Worm (Caenorhabditis elegans) whole organism, L2 larva: ENCODE data around the gene R01H2.1.
A peak's percentile ranks its signal among the peaks of the same experiment; 100 is the strongest.

ENCODE experiments used
- C34F6.9 ChIP-seq: fragments of 150-350 bp; optimal IDR thresholded peaks from 2 replicates; lab custom pipeline; 2014; ENCODE audit warnings: missing biosample characterization, missing genetic modification characterization
- Y55F3AM.14 ChIP-seq: fragments of 200-800 bp; sonication (Bioruptor generic); optimal IDR thresholded peaks from 2 replicates; lab custom pipeline; 2018; ENCODE audit warnings: mild to moderate bottlenecking, missing genetic modification characterization, missing compliant biosample characterization
- aly-2 ChIP-seq: fragments of 150-350 bp; optimal IDR thresholded peaks from 2 replicates; lab custom pipeline; 2014; ENCODE audit warnings: missing biosample characterization, missing genetic modification characterization
- fos-1 ChIP-seq: fragments of 150-350 bp; optimal IDR thresholded peaks from 2 replicates; lab custom pipeline; 2014; ENCODE audit warnings: missing biosample characterization, missing genetic modification characterization
- lin-11 ChIP-seq: fragments of 150-350 bp; sonication (generic microtip); optimal IDR thresholded peaks from 2 replicates; lab custom pipeline; 2014; ENCODE audit warnings: missing biosample characterization, missing genetic modification characterization, inconsistent platforms, mixed read lengths
- lin-13 ChIP-seq: fragments of 150-350 bp; optimal IDR thresholded peaks from 2 replicates; lab custom pipeline; 2014; ENCODE audit warnings: missing biosample characterization, missing genetic modification reagents, missing genetic modification characterization
- lin-39 ChIP-seq: fragments of 150-350 bp; optimal IDR thresholded peaks from 2 replicates; lab custom pipeline; 2014; ENCODE audit warnings: missing biosample characterization, missing genetic modification reagents, missing genetic modification characterization
- mbf-1 ChIP-seq: sonication (generic microtip); optimal IDR thresholded peaks from 2 replicates; lab custom pipeline; 2017; ENCODE audit warnings: missing biosample characterization, missing genetic modification characterization
- nhr-21 ChIP-seq: fragments of 150-350 bp; optimal IDR thresholded peaks from 2 replicates; lab custom pipeline; 2014; ENCODE audit warnings: missing biosample characterization, missing genetic modification characterization
- nhr-25 ChIP-seq: fragments of 150-350 bp; sonication (generic microtip); optimal IDR thresholded peaks from 3 replicates; lab custom pipeline; 2014; ENCODE audit warnings: missing biosample characterization, missing genetic modification characterization
- nhr-6 ChIP-seq: fragments of 150-350 bp; optimal IDR thresholded peaks from 2 replicates; lab custom pipeline; 2014; ENCODE audit warnings: missing biosample characterization, missing genetic modification characterization
- nhr-77 ChIP-seq: fragments of 150-350 bp; optimal IDR thresholded peaks from 2 replicates; lab custom pipeline; 2014; ENCODE audit warnings: missing biosample characterization, missing genetic modification characterization
- peb-1 ChIP-seq: fragments of 150-350 bp; optimal IDR thresholded peaks from 2 replicates; lab custom pipeline; 2014; ENCODE audit warnings: missing biosample characterization, missing genetic modification characterization
- sma-3 ChIP-seq: sonication (generic microtip); optimal IDR thresholded peaks from 2 replicates; lab custom pipeline; 2016; ENCODE audit warnings: missing genetic modification reagents, missing genetic modification characterization, missing compliant biosample characterization
- snpc-4 ChIP-seq: fragments of 150-350 bp; optimal IDR thresholded peaks from 2 replicates; lab custom pipeline; 2014; ENCODE audit warnings: missing biosample characterization, missing genetic modification characterization
- unc-39 ChIP-seq: fragments of 150-350 bp; optimal IDR thresholded peaks from 2 replicates; lab custom pipeline; 2014; ENCODE audit warnings: missing biosample characterization, missing genetic modification characterization
- unc-55 ChIP-seq: fragments of 150-350 bp; sonication (generic microtip); optimal IDR thresholded peaks from 3 replicates; lab custom pipeline; 2014; ENCODE audit warnings: missing biosample characterization, missing genetic modification reagents, missing genetic modification characterization
- zag-1 ChIP-seq: fragments of 150-350 bp; optimal IDR thresholded peaks from 2 replicates; lab custom pipeline; 2014; ENCODE audit warnings: missing biosample characterization, missing genetic modification characterization

R01H2.1 gene

ce11 chrIII:7103940-7104440 is 41.3 kb downstream of the R01H2.1 start, which contains the start of gene cpg-2:
cpg-2 (minus strand) TSS chrIII:7103990.
- TF ChIP-seq lin-13 (GFP tag; lab: Kevin White, UChicago), result no peak
- no peak for TF ChIP-seq sma-3 (GFP tag; lab: Kevin White, UChicago)
- no peak for TF ChIP-seq nhr-6 (tag; lab: Kevin White, UChicago)
- TF ChIP-seq lin-39 (tag; lab: Kevin White, UChicago), result no peak

DNA sequence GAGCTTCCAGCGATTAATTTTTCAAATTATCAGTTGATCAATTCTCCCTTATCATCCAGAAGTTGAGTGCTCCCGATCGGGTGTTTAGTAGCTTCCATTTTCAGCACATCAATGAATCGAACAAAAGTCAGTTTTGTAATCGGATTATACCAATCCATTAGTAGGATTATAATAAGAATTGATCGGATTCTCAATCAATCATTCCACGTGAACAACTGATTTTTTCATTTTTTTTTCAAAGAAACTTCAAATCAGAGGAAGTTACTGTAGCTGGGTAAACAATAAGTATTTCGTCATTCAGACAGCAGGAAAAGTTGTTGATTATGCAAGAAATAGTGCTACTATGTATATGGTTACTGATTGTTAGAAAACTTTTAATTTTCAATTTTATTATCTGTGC is 44.2 kb downstream of the R01H2.1 start:
- TF ChIP-seq fos-1 (tag; lab: Kevin White, UChicago) (peak; percentile 43), unc-39 (no peak), mbf-1 (no peak)
- TF ChIP-seq, all 48 proteins: peak for 1

ce11 chrIII:7107965-7108364 is 45.3 kb downstream of the R01H2.1 start, which contains the start of gene odd-1:
odd-1 (plus strand) TSS chrIII:7108313.
- TF ChIP-seq fos-1 (tag; lab: Kevin White, UChicago) (peak; percentile 28), lin-11 (no peak)

ce11 chrIII:7111793-7112192 is 49.1 kb downstream of the R01H2.1 start, which contains the start of gene B0280.7:
B0280.7 (minus strand) TSS chrIII:7111893.
- TF ChIP-seq nhr-25 (peak; percentile 9), Y55F3AM.14 (no peak)
- TF ChIP-seq, all 48 proteins: peak for 1

DNA sequence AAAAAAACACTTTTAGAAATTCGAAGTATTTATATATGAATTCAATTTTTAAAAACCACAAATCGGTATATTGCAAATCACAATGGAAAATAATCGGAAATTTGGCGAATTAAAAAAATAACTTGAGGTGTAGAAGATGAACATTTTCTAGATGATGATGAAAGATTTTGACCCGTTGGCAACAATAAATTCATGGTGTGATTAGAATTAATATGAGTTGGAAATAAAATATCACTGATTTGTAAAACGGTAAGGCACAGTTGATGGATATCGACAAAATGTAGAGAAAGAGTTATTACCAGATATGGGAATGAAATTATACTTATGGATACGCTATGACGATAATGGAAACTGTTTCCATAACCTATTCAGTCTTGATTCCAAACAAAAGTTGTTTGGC is 49.6 kb downstream of the R01H2.1 start:
- TF ChIP-seq lin-39 (tag; lab: Kevin White, UChicago), result no peak
- TF ChIP-seq nhr-21 (tag; lab: Kevin White, UChicago), result no peak
- no peak for TF ChIP-seq snpc-4
- TF ChIP-seq aly-2, result no peak
- no peak for TF ChIP-seq peb-1 (tag; lab: Kevin White, UChicago)
- TF ChIP-seq C34F6.9 (tag; lab: Kevin White, UChicago), result no peak
- no peak for TF ChIP-seq zag-1
- no peak for TF ChIP-seq unc-55
- TF ChIP-seq nhr-77 (tag; lab: Kevin White, UChicago), result no peak
